Fruit fly (Drosophila melanogaster): ENCODE data around the gene CG31342.

The CG31342 gene

dm6 chr3R:12982167-12982981, 3.5 kb upstream of the CG31342 start (continued):
- TF ChIP-seq CG11560 (tag; IDR thresholded peaks at IDR 0.05) (0 out of 3 replicates have a peak, but pooled peaks have one; percentile 33), Hr3 (GFP tag; optimal IDR thresholded peaks at IDR 0.05) (peak; percentile 3), slbo (GFP tag; IDR thresholded peaks at IDR 0.05) (peak; percentile 73), CG9215 (GFP tag; IDR thresholded peaks at IDR 0.05) (peak; percentile 68), CG10267 (tag; optimal IDR thresholded peaks at IDR 0.05) (peak; percentile 49), CG8290 (GFP tag; optimal IDR thresholded peaks at IDR 0.05) (no peak), CG8290 (tag; optimal IDR thresholded peaks at IDR 0.05) (peak in 1 of 2 experiments; percentile 60), sisA (GFP tag; IDR thresholded peaks at IDR 0.05) (peak; percentile 48), CG18764 (GFP tag; optimal IDR thresholded peaks at IDR 0.05) (peak; percentile 13), Dip3 (GFP tag; optimal IDR thresholded peaks at IDR 0.05) (peak; percentile 44), tx (GFP tag; optimal IDR thresholded peaks at IDR 0.05) (no peak), mld (GFP tag; IDR thresholded peaks at IDR 0.05; ENCODE audit: partially characterized antibody) (no peak), CG11723 (GFP tag; optimal IDR thresholded peaks at IDR 0.05) (peak; percentile 52), ato (GFP tag; IDR thresholded peaks at IDR 0.05; ENCODE audit: partially characterized antibody) (no peak), CG16863 (GFP tag; optimal IDR thresholded peaks at IDR 0.05) (no peak), phol (tag; optimal IDR thresholded peaks at IDR 0.05) (peak; percentile 71), Stat92E (GFP tag; optimal IDR thresholded peaks at IDR 0.05) (no peak), Side (GFP tag; optimal IDR thresholded peaks at IDR 0.05) (no peak), sim (GFP tag; IDR thresholded peaks at IDR 0.05) (no peak), lola (GFP tag; optimal IDR thresholded peaks at IDR 0.05) (peak in 2 of 3 experiments; percentile 56 to 63), CG18619 (GFP tag; optimal IDR thresholded peaks at IDR 0.05) (peak; percentile 76), Taf1 (GFP tag; IDR thresholded peaks at IDR 0.05) (no peak), zen2 (GFP tag; IDR thresholded peaks at IDR 0.05; ENCODE audit: partially characterized antibody) (no peak), wor (GFP tag; IDR thresholded peaks at IDR 0.05) (peak; percentile 41), dpn (GFP tag; optimal IDR thresholded peaks at IDR 0.05) (peak in 1 of 2 experiments; percentile 61), CG17568 (GFP tag; optimal IDR thresholded peaks at IDR 0.05) (peak; percentile 33), lbe (GFP tag; optimal IDR thresholded peaks at IDR 0.05) (peak; percentile 20), fd3F (GFP tag; optimal IDR thresholded peaks at IDR 0.05) (peak; percentile 69), abd-A (tag; optimal IDR thresholded peaks at IDR 0.05) (no peak), CG3163 (GFP tag; optimal IDR thresholded peaks at IDR 0.05) (no peak), CG12744 (GFP tag; optimal IDR thresholded peaks at IDR 0.05) (no peak), dati (GFP tag; IDR thresholded peaks at IDR 0.05) (no peak), hkb (optimal IDR thresholded peaks at IDR 0.05) (no peak), hkb (GFP tag; IDR thresholded peaks at IDR 0.05) (peak; percentile 82; the same call in 1 of the 2 replicates), CG13424 (tag; optimal IDR thresholded peaks at IDR 0.05) (peak; percentile 73), luna (GFP tag; optimal IDR thresholded peaks at IDR 0.05) (no peak), D (optimal IDR thresholded peaks at IDR 0.05) (no peak), D (GFP tag; optimal IDR thresholded peaks at IDR 0.05) (peak; percentile 31), ap (GFP tag; IDR thresholded peaks at IDR 0.05) (no peak), lab (GFP tag; optimal IDR thresholded peaks at IDR 0.05) (peak; percentile 76), CG7928 (GFP tag; optimal IDR thresholded peaks at IDR 0.05) (peak; percentile 20), hb (GFP tag; IDR thresholded peaks at IDR 0.05; ENCODE audit: partially characterized antibody) (no peak), bcd (GFP tag; optimal IDR thresholded peaks at IDR 0.05) (peak; percentile 79), Eip74EF (GFP tag; optimal IDR thresholded peaks at IDR 0.05) (no peak), CrebB (tag; optimal IDR thresholded peaks at IDR 0.05) (peak; percentile 39), fd96Cb (tag; optimal IDR thresholded peaks at IDR 0.05) (peak; percentile 60), ash1 (GFP tag; optimal IDR thresholded peaks at IDR 0.05) (no peak), CG7786 (GFP tag; optimal IDR thresholded peaks at IDR 0.05) (no peak), amos (GFP tag; IDR thresholded peaks at IDR 0.05; ENCODE audit: partially characterized antibody) (peak; percentile 13; the same call in 1 of the 2 replicates)
